Worm (Caenorhabditis elegans): ENCODE measurements around the gene Y43F8C.16.

DNA sequence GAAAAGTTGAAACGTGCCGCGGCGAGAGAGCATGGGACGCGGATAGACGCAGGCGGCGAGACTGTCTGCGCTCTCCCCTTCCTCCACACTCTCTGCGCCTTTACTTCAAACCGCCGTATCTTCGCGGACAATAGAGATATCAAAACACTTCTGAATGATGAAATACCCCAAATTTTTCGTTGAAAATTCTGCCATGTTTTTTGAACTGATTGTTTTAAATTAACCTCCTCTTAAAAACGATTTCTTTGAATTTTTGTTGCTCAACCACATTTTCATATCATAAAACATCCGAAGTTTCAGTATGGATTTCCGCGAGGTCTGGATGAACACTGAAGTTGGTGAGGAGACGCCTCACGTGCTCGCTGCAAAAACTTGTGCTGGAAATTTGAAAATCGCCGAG lies 45.4 kb downstream of the Y43F8C.16 start, which contains the start of gene Y43F8C.11:
- TF ChIP-seq zag-1 (tag; optimal IDR thresholded peaks at IDR 0.05) = no peak
- no peak for TF ChIP-seq snpc-1.2 (GFP tag; IDR thresholded peaks at IDR 0.05)
- no peak for TF ChIP-seq unc-39 (tag; optimal IDR thresholded peaks at IDR 0.05)
- no peak for TF ChIP-seq hlh-11 (tag; optimal IDR thresholded peaks at IDR 0.05)
- no peak for TF ChIP-seq F37D6.2 (tag; optimal IDR thresholded peaks at IDR 0.05)
- TF ChIP-seq ceh-82 (tag; optimal IDR thresholded peaks at IDR 0.05) = no peak
- TF ChIP-seq dmd-8 (GFP tag; IDR thresholded peaks at IDR 0.05) = no peak
- TF ChIP-seq unc-62 (GFP tag; optimal IDR thresholded peaks at IDR 0.05 in 1 of 2) = no peak
- no peak for TF ChIP-seq unc-62 (tag; optimal IDR thresholded peaks at IDR 0.05)
- TF ChIP-seq snpc-4 (tag; optimal IDR thresholded peaks at IDR 0.05) = no peak
- no peak for TF ChIP-seq mxl-2 (GFP tag; conservative IDR thresholded peaks at IDR 0.05)
- no peak for TF ChIP-seq lin-39 (tag; optimal IDR thresholded peaks at IDR 0.05)
- TF ChIP-seq lin-13 (GFP tag; optimal IDR thresholded peaks at IDR 0.05) = no peak
- no peak for TF ChIP-seq duxl-1 (tag; optimal IDR thresholded peaks at IDR 0.05; ENCODE audit: poor library complexity)
